Fruit fly (Drosophila melanogaster): ENCODE measurements around the gene mtDNA-helicase.

Gene mtDNA-helicase

dm6 chr2L:9918020-9918959 lies 25.0 kb upstream of the mtDNA-helicase start, which contains the start of the genes CG5885 and CG4598 (continued):
- TF ChIP-seq CG6791 (GFP tag; IDR thresholded peaks at IDR 0.05; ENCODE audit: partially characterized antibody) (peak; percentile 78), dm (GFP tag; optimal IDR thresholded peaks at IDR 0.05) (no peak), HHEX (GFP tag; optimal IDR thresholded peaks at IDR 0.05) (peak; percentile 38), MTF-1 (GFP tag; optimal IDR thresholded peaks at IDR 0.05; ENCODE audit: borderline replicate concordance) (no peak), CG4730 (GFP tag; IDR thresholded peaks at IDR 0.05) (0 out of 2 replicates have a peak, but pooled peaks have one; percentile 22), CG12155 (GFP tag; optimal IDR thresholded peaks at IDR 0.05) (peak; percentile 69), knrl (GFP tag; IDR thresholded peaks at IDR 0.05; ENCODE audit: partially characterized antibody) (peak; percentile 82), ken (GFP tag; IDR thresholded peaks at IDR 0.05) (peak; percentile 71; the same call in 1 of the 3 replicates), CG6765 (GFP tag; optimal IDR thresholded peaks at IDR 0.05) (peak; percentile 36), mld (GFP tag; IDR thresholded peaks at IDR 0.05; ENCODE audit: partially characterized antibody) (peak; percentile 82), bigmax (GFP tag; optimal IDR thresholded peaks at IDR 0.05) (no peak), HLHmδ (GFP tag; optimal IDR thresholded peaks at IDR 0.05) (no peak), E2f1 (GFP tag; IDR thresholded peaks at IDR 0.05) (peak; percentile 59), dpn (GFP tag; optimal IDR thresholded peaks at IDR 0.05) (peak; percentile 38 to 74), oc (tag; optimal IDR thresholded peaks at IDR 0.05) (no peak), CG15514 (GFP tag; optimal IDR thresholded peaks at IDR 0.05) (peak; percentile 64), kni (GFP tag; optimal IDR thresholded peaks at IDR 0.05) (no peak), bab2 (GFP tag; optimal IDR thresholded peaks at IDR 0.05) (peak; percentile 37), CG15073 (GFP tag; optimal IDR thresholded peaks at IDR 0.05) (no peak), Myb (GFP tag; optimal IDR thresholded peaks at IDR 0.05) (peak; percentile 84), chn (GFP tag; optimal IDR thresholded peaks at IDR 0.05) (peak; percentile 54), Sry-β (GFP tag; optimal IDR thresholded peaks at IDR 0.05) (no peak), C15 (GFP tag; IDR thresholded peaks at IDR 0.05) (0 out of 3 replicates have a peak, but pooled peaks have one; percentile 17), CG6854 (GFP tag; optimal IDR thresholded peaks at IDR 0.05) (peak; percentile 35), luna (GFP tag; optimal IDR thresholded peaks at IDR 0.05) (no peak), zen2 (GFP tag; IDR thresholded peaks at IDR 0.05; ENCODE audit: partially characterized antibody) (peak; percentile 72; the same call in 2 of the 3 replicates), ttk (GFP tag; IDR thresholded peaks at IDR 0.05) (no peak; the same call in 1 of the 2 replicates), CG3281 (GFP tag; optimal IDR thresholded peaks at IDR 0.05) (peak; percentile 34), CG16813 (GFP tag; IDR thresholded peaks at IDR 0.05; ENCODE audit: partially characterized antibody) (peak; percentile 83), ci (GFP tag; IDR thresholded peaks at IDR 0.05) (peak; percentile 85), Ets97D (GFP tag; optimal IDR thresholded peaks at IDR 0.05) (peak; percentile 87), gem (tag; optimal IDR thresholded peaks at IDR 0.05) (peak; percentile 87), CG30431 (GFP tag; optimal IDR thresholded peaks at IDR 0.05) (peak; percentile 15), Hand (GFP tag; optimal IDR thresholded peaks at IDR 0.05) (no peak), D19B (GFP tag; optimal IDR thresholded peaks at IDR 0.05) (peak; percentile 13), insv (GFP tag; optimal IDR thresholded peaks at IDR 0.05) (peak in 1 of 2 experiments; percentile 82), Lhr (GFP tag; optimal IDR thresholded peaks at IDR 0.05) (peak; percentile 44), CG4424 (GFP tag; optimal IDR thresholded peaks at IDR 0.05) (peak; percentile 63), CG11723 (GFP tag; optimal IDR thresholded peaks at IDR 0.05) (peak; percentile 21), tll (GFP tag; optimal IDR thresholded peaks at IDR 0.05) (no peak), emc (GFP tag; optimal IDR thresholded peaks at IDR 0.05) (no peak), Doc3 (GFP tag; IDR thresholded peaks at IDR 0.05; ENCODE audit: partially characterized antibody) (peak; percentile 59; the same call in 2 of the 3 replicates), CG8089 (GFP tag; optimal IDR thresholded peaks at IDR 0.05) (no peak), CG18764 (GFP tag; optimal IDR thresholded peaks at IDR 0.05) (peak; percentile 71), shn (GFP tag; optimal IDR thresholded peaks at IDR 0.05) (peak; percentile 9), CG43689 (GFP tag; IDR thresholded peaks at IDR 0.05) (0 out of 2 replicates have a peak, but pooled peaks have one; percentile 10)

All from whole organism, embryonic.